Fruit fly (Drosophila melanogaster) whole organism, wandering third instar larva: ENCODE data around the gene miple2.

Experiments used
- Abd-B ChIP-seq: fragments of >200 bp; optimal IDR thresholded peaks from 2 replicates; lab custom pipeline; 2017; ENCODE audit warnings: missing biosample characterization, missing genetic modification characterization
- CG32264 ChIP-seq: fragments of 200-800 bp; sonication (Bioruptor generic); optimal IDR thresholded peaks from 2 replicates; lab custom pipeline; 2016; ENCODE audit warnings: missing biosample characterization, missing genetic modification characterization
- CG9705 ChIP-seq: fragments of 200-800 bp; sonication (Bioruptor generic); optimal IDR thresholded peaks from 2 replicates; lab custom pipeline; 2018; ENCODE audit warnings: missing biosample characterization, mild to moderate bottlenecking, missing genetic modification characterization
- CrebA ChIP-seq: fragments of 200-800 bp; sonication (Bioruptor generic); optimal IDR thresholded peaks from 2 replicates; lab custom pipeline; 2016; ENCODE audit warnings: missing biosample characterization, mild to moderate bottlenecking, missing genetic modification characterization, borderline replicate concordance
- Dfd ChIP-seq: fragments of >200 bp; optimal IDR thresholded peaks from 2 replicates; lab custom pipeline; 2017; ENCODE audit warnings: missing biosample characterization, missing genetic modification characterization
- Dif ChIP-seq: fragments of 200-275, 200-300 bp; sonication (Bioruptor generic); optimal IDR thresholded peaks from 2 replicates; lab custom pipeline; 2018; ENCODE audit warnings: missing biosample characterization, missing genetic modification characterization; ENCODE audit not compliant: partially characterized antibody
- GATAd ChIP-seq: sonication (Bioruptor generic); optimal IDR thresholded peaks from 2 replicates; lab custom pipeline; 2016; ENCODE audit warnings: missing biosample characterization, missing genetic modification characterization
- HLH106 ChIP-seq: fragments of 200-800 bp; optimal IDR thresholded peaks from 3 replicates; lab custom pipeline; 2019; ENCODE audit warnings: missing biosample characterization, mild to moderate bottlenecking, missing genetic modification characterization, moderate library complexity
- Hnf4 ChIP-seq: fragments of 200-800 bp; sonication (Bioruptor generic); optimal IDR thresholded peaks from 2 replicates; lab custom pipeline; 2016; ENCODE audit warnings: missing biosample characterization, mild to moderate bottlenecking, missing genetic modification characterization
- Hr78 ChIP-seq: fragments of >200 bp; optimal IDR thresholded peaks from 2 replicates; lab custom pipeline; 2017; ENCODE audit warnings: missing biosample characterization, missing genetic modification characterization
- Hr83 ChIP-seq: fragments of 200-300 bp; sonication (Bioruptor generic); optimal IDR thresholded peaks from 2 replicates; lab custom pipeline; 2016; ENCODE audit warnings: missing biosample characterization, mild to moderate bottlenecking, missing genetic modification characterization, moderate library complexity; ENCODE audit not compliant: poor library complexity, severe bottlenecking
- Jra ChIP-seq: sonication (Bioruptor generic); optimal IDR thresholded peaks from 2 replicates; lab custom pipeline; 2016; ENCODE audit warnings: missing biosample characterization, missing genetic modification characterization
- Mio ChIP-seq: sonication (Bioruptor generic); optimal IDR thresholded peaks from 2 replicates; lab custom pipeline; 2016; ENCODE audit warnings: missing biosample characterization, missing genetic modification characterization
- Myc ChIP-seq: fragments of >200 bp; optimal IDR thresholded peaks from 2 replicates; lab custom pipeline; 2017
- N ChIP-seq: fragments of >200 bp; optimal IDR thresholded peaks from 2 replicates; lab custom pipeline; 2018; ENCODE audit warnings: missing biosample characterization, missing external identifiers, missing genetic modification characterization
- OdsH ChIP-seq: fragments of 200-800 bp; sonication (Bioruptor generic); optimal IDR thresholded peaks from 2 replicates; lab custom pipeline; 2016; ENCODE audit warnings: missing biosample characterization, mild to moderate bottlenecking, missing genetic modification characterization
- Rel ChIP-seq, 2 experiments: fragments of 200-800 bp; sonication (Bioruptor generic) in 1 of 2; optimal IDR thresholded peaks; 2 replicates in 1 of 2; 3 replicates in 1 of 2; lab custom pipeline; 2016 to 2019; ENCODE audit warnings: mild to moderate bottlenecking in 2 of 2, missing biosample characterization in 2 of 2, missing genetic modification characterization in 2 of 2, moderate library complexity in 1 of 2
- Sp1 ChIP-seq: fragments of 200-800 bp; sonication (Bioruptor generic); optimal IDR thresholded peaks from 3 replicates; lab custom pipeline; 2019; ENCODE audit warnings: missing biosample characterization, mild to moderate bottlenecking, missing genetic modification characterization, moderate library complexity
- Vsx2 ChIP-seq: fragments of 200-300, 225-300 bp; sonication (Bioruptor generic); optimal IDR thresholded peaks from 2 replicates; lab custom pipeline; 2018; ENCODE audit warnings: missing biosample characterization, missing genetic modification characterization; ENCODE audit not compliant: partially characterized antibody
- br ChIP-seq: fragments of 200-800 bp; sonication (Bioruptor generic); optimal IDR thresholded peaks from 2 replicates; lab custom pipeline; 2016; ENCODE audit warnings: missing biosample characterization, missing genetic modification characterization
- brk ChIP-seq: fragments of 200-800 bp; sonication (Bioruptor generic); optimal IDR thresholded peaks from 2 replicates; lab custom pipeline; 2016; ENCODE audit warnings: missing biosample characterization, mild to moderate bottlenecking, missing genetic modification characterization
- dl ChIP-seq, 2 experiments: fragments of 175-275, 200-275 bp in 1 of 2; fragments of 200-275 bp in 1 of 2; sonication (Bioruptor generic); optimal IDR thresholded peaks; lab custom pipeline; 2018; ENCODE audit warnings: mild to moderate bottlenecking in 2 of 2, missing biosample characterization in 2 of 2, missing genetic modification characterization in 2 of 2, moderate library complexity in 2 of 2; ENCODE audit not compliant: partially characterized antibody in 2 of 2, insufficient read depth in 1 of 2
- dmrt93B ChIP-seq: fragments of 200-800 bp; sonication (Bioruptor generic); optimal IDR thresholded peaks from 2 replicates; lab custom pipeline; 2018; ENCODE audit warnings: missing biosample characterization, mild to moderate bottlenecking, missing genetic modification characterization
- dsf ChIP-seq: sonication (Bioruptor generic); optimal IDR thresholded peaks from 2 replicates; lab custom pipeline; 2016; ENCODE audit warnings: missing biosample characterization, missing genetic modification characterization, borderline replicate concordance
- ey ChIP-seq: fragments of 200-800 bp; sonication (Bioruptor generic); optimal IDR thresholded peaks from 2 replicates; lab custom pipeline; 2016; ENCODE audit warnings: missing biosample characterization, missing genetic modification characterization
- foxo ChIP-seq, 2 experiments: fragments of 200-800 bp; sonication (Bioruptor generic); optimal IDR thresholded peaks; 2 replicates in 1 of 2; 3 replicates in 1 of 2; lab custom pipeline; 2016 to 2017; ENCODE audit warnings: missing biosample characterization in 2 of 2, missing genetic modification characterization in 2 of 2
- fru ChIP-seq: fragments of 200-800 bp; sonication (Bioruptor generic); optimal IDR thresholded peaks from 3 replicates; lab custom pipeline; 2016; ENCODE audit warnings: missing biosample characterization, mild to moderate bottlenecking, missing genetic modification characterization
- h ChIP-seq: fragments of 200-800 bp; sonication (Bioruptor generic); optimal IDR thresholded peaks from 3 replicates; lab custom pipeline; 2016; ENCODE audit warnings: missing biosample characterization, mild to moderate bottlenecking, missing genetic modification characterization
- jim ChIP-seq: fragments of 175-275, 200-325 bp; sonication (Bioruptor generic); optimal IDR thresholded peaks from 2 replicates; lab custom pipeline; 2016; ENCODE audit warnings: missing biosample characterization, mild to moderate bottlenecking, missing genetic modification characterization
- lola ChIP-seq: fragments of >200 bp; optimal IDR thresholded peaks from 2 replicates; lab custom pipeline; 2017; ENCODE audit warnings: missing biosample characterization, missing genetic modification characterization
- pan ChIP-seq: fragments of >200 bp; optimal IDR thresholded peaks from 2 replicates; lab custom pipeline; 2017
- psq ChIP-seq: fragments of 200-800 bp; sonication (Bioruptor generic); optimal IDR thresholded peaks from 3 replicates; lab custom pipeline; 2017; ENCODE audit warnings: missing biosample characterization, mild to moderate bottlenecking, missing genetic modification characterization, moderate library complexity
- rgr ChIP-seq: fragments of 200-800 bp; sonication (Bioruptor generic); optimal IDR thresholded peaks from 3 replicates; lab custom pipeline; 2016; ENCODE audit warnings: missing biosample characterization, mild to moderate bottlenecking, missing genetic modification characterization
- sage ChIP-seq: fragments of 200-800 bp; sonication (Bioruptor generic); optimal IDR thresholded peaks from 2 replicates; lab custom pipeline; 2016; ENCODE audit warnings: missing biosample characterization, mild to moderate bottlenecking, missing genetic modification characterization
- sv ChIP-seq: fragments of 200-800 bp; sonication (Bioruptor generic); optimal IDR thresholded peaks from 3 replicates; lab custom pipeline; 2016; ENCODE audit warnings: missing biosample characterization, missing genetic modification characterization
- tai ChIP-seq: sonication (Bioruptor generic); optimal IDR thresholded peaks from 2 replicates; lab custom pipeline; 2016; ENCODE audit warnings: missing biosample characterization, missing genetic modification characterization
- usp ChIP-seq: fragments of >200 bp; optimal IDR thresholded peaks from 2 replicates; lab custom pipeline; 2017; ENCODE audit warnings: missing biosample characterization, missing genetic modification characterization
- woc ChIP-seq: sonication (Bioruptor generic); optimal IDR thresholded peaks from 2 replicates; lab custom pipeline; 2016; ENCODE audit warnings: missing biosample characterization, mild to moderate bottlenecking, missing genetic modification characterization

miple2 gene

DNA sequence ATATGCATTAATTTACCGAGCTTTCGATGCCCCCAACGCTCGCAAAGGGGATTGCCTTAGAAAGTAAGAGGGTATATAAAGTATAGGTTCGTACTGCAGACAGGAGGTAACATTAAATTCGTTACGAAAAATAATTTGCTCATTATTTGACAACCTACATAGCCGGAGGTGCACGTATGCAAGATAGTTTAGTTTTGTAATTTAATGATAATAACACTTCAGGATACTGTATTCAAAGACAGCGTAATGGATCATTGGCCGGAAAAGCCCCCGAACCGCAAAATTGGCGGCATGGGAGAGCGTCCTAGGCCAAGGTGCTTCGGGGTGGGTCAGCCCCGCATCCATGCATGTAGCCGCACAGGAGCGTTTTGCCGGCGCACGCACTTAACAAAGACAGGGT is 41.3 kb downstream of the miple2 start:
- TF ChIP-seq CG32264 (GFP tag; lab: Kevin White, UChicago) = no peak
- TF ChIP-seq fru (GFP tag; lab: Kevin White, UChicago) = no peak
- TF ChIP-seq CG9705 (GFP tag; lab: Kevin White, UChicago) = no peak
- TF ChIP-seq Dfd = no peak
- TF ChIP-seq Abd-B (GFP tag; lab: Kevin White, UChicago) = no peak
- no peak for TF ChIP-seq sage (GFP tag; lab: Kevin White, UChicago)
- no peak for TF ChIP-seq jim
- no peak for TF ChIP-seq Vsx2 (GFP tag; lab: Kevin White, UChicago)
- no peak for TF ChIP-seq Sp1 (GFP tag; lab: Kevin White, UChicago)
- TF ChIP-seq, all 38 proteins: peak for 0

DNA sequence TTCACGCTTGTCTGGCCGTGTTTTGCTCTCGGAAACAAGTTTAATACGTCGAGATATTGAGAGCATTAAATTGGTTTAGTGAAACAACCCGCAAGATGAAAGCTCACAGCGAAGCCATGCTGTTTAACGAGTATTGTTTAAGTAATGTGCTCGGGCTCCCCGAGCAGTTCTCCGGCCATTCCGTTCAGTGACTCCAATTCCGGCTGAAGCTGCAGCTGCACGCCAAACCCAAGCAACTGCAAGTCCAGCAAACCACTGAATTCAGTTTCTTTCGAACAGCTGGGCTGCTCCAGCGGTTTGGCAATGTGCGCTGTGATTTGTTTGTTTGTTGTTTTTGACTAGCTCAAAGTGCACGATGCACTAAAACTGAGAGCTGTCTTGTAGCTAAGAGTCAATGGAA is 44.1 kb downstream of the miple2 start:
- TF ChIP-seq usp (GFP tag; lab: Kevin White, UChicago) (no peak), lola (no peak), psq (GFP tag; lab: Kevin White, UChicago) (no peak), Mio (GFP tag; lab: Kevin White, UChicago) (no peak), Dfd (no peak)

DNA sequence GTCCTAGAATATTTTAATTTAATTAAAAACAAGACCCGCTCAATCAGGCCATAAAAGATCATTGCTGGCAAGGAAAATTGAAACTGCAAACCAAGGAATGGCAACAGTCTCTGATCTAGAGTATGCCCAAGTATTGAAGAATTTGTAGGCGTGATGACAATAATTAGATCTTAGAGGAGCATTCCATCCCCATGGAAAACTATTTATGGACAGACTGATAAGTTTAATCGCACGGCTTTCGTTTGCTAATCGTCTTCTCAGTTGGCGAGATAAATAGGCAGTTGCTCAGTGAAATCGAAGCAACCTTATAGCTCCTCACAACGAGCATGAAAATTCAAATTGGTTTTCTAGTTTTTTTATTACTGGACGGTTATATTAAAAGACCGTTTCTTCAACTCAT is 45.8 kb downstream of the miple2 start, which contains the start of gene ddbt:
Gene ddbt, plus strand, starts transcription at position 301 of the 400 bp plus-strand sequence.
- TF ChIP-seq dsf (GFP tag; lab: Kevin White, UChicago) (no peak), Hr78 (GFP tag; lab: Kevin White, UChicago) (no peak), jim (no peak), CG9705 (GFP tag; lab: Kevin White, UChicago) (no peak)

DNA sequence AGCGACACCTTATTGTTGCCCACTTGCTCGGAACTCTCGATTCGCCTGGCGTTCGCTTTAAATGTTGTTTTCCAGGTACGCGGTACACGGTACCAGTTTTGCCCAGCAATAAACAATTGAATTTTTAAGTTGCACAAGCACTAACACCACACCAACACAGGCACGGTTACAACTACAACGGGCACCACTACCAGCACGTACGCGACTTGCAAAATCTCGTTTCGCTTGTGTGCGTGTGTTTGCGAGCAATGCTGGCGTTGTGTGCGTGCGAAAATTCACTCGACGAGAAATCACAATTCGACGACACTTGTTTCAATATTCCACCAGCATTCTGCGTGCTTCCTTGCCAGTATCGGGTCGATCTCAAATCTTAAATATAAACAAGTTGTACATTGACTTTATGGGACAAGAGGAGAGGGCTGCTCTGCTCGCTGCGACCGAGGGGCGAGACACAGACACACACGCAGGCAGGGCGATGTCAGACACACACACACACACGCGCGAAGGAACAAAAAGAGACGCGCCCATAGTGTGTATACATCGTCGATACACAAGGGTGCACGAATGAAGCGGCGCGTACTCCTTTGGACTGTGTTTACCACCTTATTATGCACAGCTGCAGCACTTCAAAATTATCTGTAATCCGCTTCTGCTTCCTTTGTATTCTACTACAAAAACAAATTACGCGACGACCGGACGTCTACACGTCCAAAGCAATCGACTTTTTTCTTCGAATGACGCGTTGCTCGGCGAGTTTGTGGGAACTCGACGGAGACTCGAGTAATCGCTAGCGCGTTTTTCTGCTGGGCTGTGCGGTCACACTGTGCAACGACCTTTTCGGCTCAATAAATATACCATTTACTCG is 48.4 kb downstream of the miple2 start, which contains the start of gene fwd:
Gene fwd, minus strand, starts transcription at position 740 of the 865 bp plus-strand sequence.
- TF ChIP-seq Hnf4 (GFP tag; lab: Kevin White, UChicago) = peak; percentile 22
- TF ChIP-seq sage (GFP tag; lab: Kevin White, UChicago) = no peak
- peak; percentile 78 for TF ChIP-seq Abd-B (GFP tag; lab: Kevin White, UChicago)
- no peak for TF ChIP-seq woc
- no peak for TF ChIP-seq CG32264 (GFP tag; lab: Kevin White, UChicago)
- no peak for TF ChIP-seq Hr78 (GFP tag; lab: Kevin White, UChicago)
- TF ChIP-seq Vsx2 (GFP tag; lab: Kevin White, UChicago) = no peak
- TF ChIP-seq Dfd = no peak
- no peak for TF ChIP-seq pan (lab: Kevin White, UChicago)
- no peak for TF ChIP-seq OdsH (GFP tag; lab: Kevin White, UChicago)
- TF ChIP-seq CrebA (GFP tag; lab: Kevin White, UChicago) = no peak
- TF ChIP-seq Myc = peak; percentile 66
- TF ChIP-seq usp (GFP tag; lab: Kevin White, UChicago) = no peak
- no peak for TF ChIP-seq dsf (GFP tag; lab: Kevin White, UChicago)
- TF ChIP-seq jim = no peak
- no peak for TF ChIP-seq brk
- no peak for TF ChIP-seq Mio (GFP tag; lab: Kevin White, UChicago)
- peak; percentile 11 for TF ChIP-seq fru (GFP tag; lab: Kevin White, UChicago)
- TF ChIP-seq HLH106 (tag; lab: Kevin White, UChicago) = peak; percentile 16
- TF ChIP-seq Rel (GFP tag; optimal IDR thresholded peaks at IDR 0.05; lab: Kevin White, UChicago) = peak; percentile 31
- peak; percentile 34 for TF ChIP-seq Rel (tag; optimal IDR thresholded peaks at IDR 0.05; lab: Kevin White, UChicago)
- no peak for TF ChIP-seq CG9705 (GFP tag; lab: Kevin White, UChicago)
- peak; percentile 64 for TF ChIP-seq Hr83 (GFP tag; lab: Kevin White, UChicago)
- TF ChIP-seq rgr (GFP tag; lab: Kevin White, UChicago) = peak; percentile 22
- no peak for TF ChIP-seq dmrt93B (GFP tag; lab: Kevin White, UChicago)
- TF ChIP-seq h (GFP tag; lab: Kevin White, UChicago) = peak; percentile 31
- TF ChIP-seq dl (GFP tag; optimal IDR thresholded peaks at IDR 0.05; lab: Kevin White, UChicago; ENCODE audit: insufficient read depth in 1 of 2, partially characterized antibody in 2 of 2) = no peak
- TF ChIP-seq tai (GFP tag; lab: Kevin White, UChicago) = no peak
- no peak for TF ChIP-seq sv (GFP tag; lab: Kevin White, UChicago)
- TF ChIP-seq GATAd (GFP tag; lab: Kevin White, UChicago) = no peak
- TF ChIP-seq ey (GFP tag; lab: Kevin White, UChicago) = no peak
- TF ChIP-seq psq (GFP tag; lab: Kevin White, UChicago) = no peak
- no peak for TF ChIP-seq Dif
- TF ChIP-seq foxo (GFP tag; optimal IDR thresholded peaks at IDR 0.05; lab: Kevin White, UChicago) = peak in 1 of 2 experiments; percentile 9
- TF ChIP-seq Sp1 (GFP tag; lab: Kevin White, UChicago) = peak; percentile 49
- TF ChIP-seq N (GFP tag; lab: Kevin White, UChicago) = peak; percentile 90
- peak; percentile 30 for TF ChIP-seq Jra (GFP tag; lab: Kevin White, UChicago)
- no peak for TF ChIP-seq br (GFP tag; lab: Kevin White, UChicago)
- no peak for TF ChIP-seq lola
